Fruit fly (Drosophila melanogaster): Measurements from ENCODE around the gene CG32262.

CG32262 gene

DNA sequence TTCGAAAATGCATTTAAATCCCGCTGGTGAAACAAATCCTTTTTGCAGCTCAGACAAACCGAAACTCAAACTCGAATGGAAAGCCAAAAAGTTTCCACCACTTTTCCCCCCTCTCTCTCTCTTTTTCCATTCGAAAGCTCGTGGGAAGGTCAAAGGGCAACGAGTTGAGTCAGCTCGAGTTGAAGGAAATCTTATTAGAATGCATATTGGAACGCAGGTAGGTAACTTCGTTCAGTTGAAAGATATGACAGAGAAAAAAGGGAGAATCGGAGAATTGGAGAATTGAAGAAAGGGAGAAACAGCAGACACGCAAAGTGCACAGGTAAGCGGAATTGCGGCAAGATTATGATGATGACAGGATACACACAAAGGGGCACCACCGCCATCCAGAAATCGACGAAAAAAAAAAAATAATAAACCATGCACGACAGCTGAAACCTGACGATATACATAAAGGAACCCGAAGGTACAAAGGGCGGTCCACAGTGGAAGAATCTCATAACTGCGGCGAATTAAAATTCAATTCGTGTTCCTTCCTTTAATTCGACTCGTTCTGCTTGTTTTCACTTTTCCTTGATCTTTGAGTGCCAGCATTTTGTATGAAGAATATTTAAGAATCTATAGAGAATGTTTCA is 27.3 kb downstream of the CG32262 start:
- TF ChIP-seq CG14655 (GFP tag; optimal IDR thresholded peaks at IDR 0.05) = no peak
- no peak for TF ChIP-seq CG4496 (GFP tag; IDR thresholded peaks at IDR 0.05)
- TF ChIP-seq CG8159 (tag; optimal IDR thresholded peaks at IDR 0.05) = peak; percentile 19
- TF ChIP-seq CG15710 (tag; optimal IDR thresholded peaks at IDR 0.05) = no peak
- no peak for TF ChIP-seq CG17806 (tag; optimal IDR thresholded peaks at IDR 0.05)
- peak; percentile 34 for TF ChIP-seq EcR (GFP tag; optimal IDR thresholded peaks at IDR 0.05)
- TF ChIP-seq CG34367 (tag; optimal IDR thresholded peaks at IDR 0.05) = no peak
- no peak for TF ChIP-seq Ets98B (GFP tag; IDR thresholded peaks at IDR 0.05)
- TF ChIP-seq Pif1B (GFP tag; optimal IDR thresholded peaks at IDR 0.05) = no peak
- TF ChIP-seq gl (tag; optimal IDR thresholded peaks at IDR 0.05) = peak; percentile 19
- no peak for TF ChIP-seq CG10348 (GFP tag; IDR thresholded peaks at IDR 0.05)

DNA sequence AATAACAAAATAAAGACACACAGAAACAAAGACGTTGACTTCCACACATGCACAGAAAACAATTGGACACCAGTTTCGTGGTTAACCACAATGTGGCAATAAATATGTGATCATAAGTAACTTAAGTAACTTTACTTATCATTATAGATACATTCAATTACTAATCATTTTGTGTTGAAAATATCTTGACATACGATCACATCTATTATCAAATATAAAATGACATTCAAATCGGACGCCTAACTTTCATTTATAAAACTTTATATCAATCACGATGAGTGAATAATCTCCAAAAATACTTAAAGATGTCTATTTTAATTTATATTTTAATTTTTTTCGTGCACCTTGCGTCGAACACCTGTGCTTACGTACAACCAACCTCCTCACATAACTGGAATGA is 31.5 kb downstream of the CG32262 start:
- TF ChIP-seq fd96Ca (GFP tag; IDR thresholded peaks at IDR 0.05) (no peak), CG4496 (GFP tag; IDR thresholded peaks at IDR 0.05) (0 out of 3 replicates have a peak, but pooled peaks have one; percentile 29), Pif1B (GFP tag; optimal IDR thresholded peaks at IDR 0.05) (no peak), Pif1A (GFP tag; optimal IDR thresholded peaks at IDR 0.05) (no peak), CG9948 (tag; optimal IDR thresholded peaks at IDR 0.05) (no peak), gl (tag; optimal IDR thresholded peaks at IDR 0.05) (no peak), CG10348 (GFP tag; IDR thresholded peaks at IDR 0.05) (no peak), CG12605 (GFP tag; IDR thresholded peaks at IDR 0.05) (no peak), CG13204 (GFP tag; optimal IDR thresholded peaks at IDR 0.05) (no peak), CG8159 (tag; optimal IDR thresholded peaks at IDR 0.05) (peak; percentile 29), CG15710 (tag; optimal IDR thresholded peaks at IDR 0.05) (no peak), CG8301 (tag; optimal IDR thresholded peaks at IDR 0.05) (peak; percentile 13), CG17806 (tag; optimal IDR thresholded peaks at IDR 0.05) (peak; percentile 23), Ets98B (GFP tag; IDR thresholded peaks at IDR 0.05) (0 out of 2 replicates have a peak, but pooled peaks have one; percentile 12), rn (GFP tag; IDR thresholded peaks at IDR 0.05) (no peak), EcR (GFP tag; optimal IDR thresholded peaks at IDR 0.05) (no peak), Snoo (tag; optimal IDR thresholded peaks at IDR 0.05) (no peak), CG14655 (GFP tag; optimal IDR thresholded peaks at IDR 0.05) (peak; percentile 25)

DNA sequence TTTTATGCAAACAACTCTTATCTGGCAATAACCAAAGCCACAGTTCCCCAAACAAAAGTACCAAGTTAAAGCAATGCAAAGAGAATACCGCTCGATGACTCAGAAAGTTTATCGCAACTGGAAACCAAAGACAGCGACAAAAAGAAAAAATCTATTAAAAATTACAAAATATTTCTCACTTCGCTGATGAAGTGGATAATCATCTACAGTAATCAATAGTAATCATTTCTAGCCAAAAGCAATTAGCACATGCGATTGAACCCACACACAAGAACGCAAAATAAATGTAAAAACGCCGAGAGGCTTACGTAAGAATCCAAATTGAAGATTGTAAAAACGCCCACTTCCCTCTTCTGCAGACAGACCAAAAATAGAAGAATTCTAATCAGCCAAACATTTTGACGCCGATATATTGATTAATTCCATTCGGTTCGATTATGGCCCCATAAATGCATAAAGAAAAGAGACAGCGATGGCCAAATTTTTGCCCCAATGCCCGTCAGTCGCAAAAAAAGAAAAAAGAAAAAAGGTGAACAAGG is 33.4 kb downstream of the CG32262 start:
- no peak for TF ChIP-seq CG4496 (GFP tag; IDR thresholded peaks at IDR 0.05)
- no peak for TF ChIP-seq CG8159 (tag; optimal IDR thresholded peaks at IDR 0.05)
- no peak for TF ChIP-seq CG10348 (GFP tag; IDR thresholded peaks at IDR 0.05)
- TF ChIP-seq gl (tag; optimal IDR thresholded peaks at IDR 0.05) = no peak
- no peak for TF ChIP-seq EcR (GFP tag; optimal IDR thresholded peaks at IDR 0.05)
- TF ChIP-seq Pif1B (GFP tag; optimal IDR thresholded peaks at IDR 0.05) = no peak
- TF ChIP-seq CG15710 (tag; optimal IDR thresholded peaks at IDR 0.05) = no peak
- no peak for TF ChIP-seq CG13204 (GFP tag; optimal IDR thresholded peaks at IDR 0.05)
- no peak for TF ChIP-seq D1 (tag; optimal IDR thresholded peaks at IDR 0.05)
- TF ChIP-seq CG12605 (GFP tag; IDR thresholded peaks at IDR 0.05) = no peak
- no peak for TF ChIP-seq CG32121 (GFP tag; IDR thresholded peaks at IDR 0.05)
- TF ChIP-seq fd96Ca (GFP tag; IDR thresholded peaks at IDR 0.05) = no peak
- TF ChIP-seq CG8301 (tag; optimal IDR thresholded peaks at IDR 0.05) = no peak
- no peak for TF ChIP-seq Ets98B (GFP tag; IDR thresholded peaks at IDR 0.05)
- no peak for TF ChIP-seq CG9948 (tag; optimal IDR thresholded peaks at IDR 0.05)
- TF ChIP-seq CG14655 (GFP tag; optimal IDR thresholded peaks at IDR 0.05) = no peak

DNA sequence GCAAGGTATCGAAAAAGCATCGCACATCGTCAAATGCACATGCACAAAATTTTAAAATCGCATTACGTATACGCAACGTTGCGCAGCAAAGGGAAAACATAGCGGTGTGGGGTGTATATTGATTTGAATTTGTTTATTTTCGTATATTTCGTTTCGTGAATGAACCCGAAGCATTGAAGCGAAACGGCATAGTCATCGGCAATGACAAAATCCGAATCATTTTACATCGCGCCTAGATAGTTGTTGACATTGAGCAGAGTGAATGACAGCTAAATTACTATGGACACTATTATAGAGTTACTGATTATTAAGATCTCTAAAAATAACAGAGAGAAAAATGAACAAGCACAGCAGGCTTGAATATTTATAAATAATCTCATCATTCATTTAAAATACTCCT is 36.7 kb downstream of the CG32262 start:
- TF ChIP-seq fd96Ca (GFP tag; IDR thresholded peaks at IDR 0.05) (no peak), CG10348 (GFP tag; IDR thresholded peaks at IDR 0.05) (no peak), gl (tag; optimal IDR thresholded peaks at IDR 0.05) (no peak), D1 (tag; optimal IDR thresholded peaks at IDR 0.05) (no peak)

DNA sequence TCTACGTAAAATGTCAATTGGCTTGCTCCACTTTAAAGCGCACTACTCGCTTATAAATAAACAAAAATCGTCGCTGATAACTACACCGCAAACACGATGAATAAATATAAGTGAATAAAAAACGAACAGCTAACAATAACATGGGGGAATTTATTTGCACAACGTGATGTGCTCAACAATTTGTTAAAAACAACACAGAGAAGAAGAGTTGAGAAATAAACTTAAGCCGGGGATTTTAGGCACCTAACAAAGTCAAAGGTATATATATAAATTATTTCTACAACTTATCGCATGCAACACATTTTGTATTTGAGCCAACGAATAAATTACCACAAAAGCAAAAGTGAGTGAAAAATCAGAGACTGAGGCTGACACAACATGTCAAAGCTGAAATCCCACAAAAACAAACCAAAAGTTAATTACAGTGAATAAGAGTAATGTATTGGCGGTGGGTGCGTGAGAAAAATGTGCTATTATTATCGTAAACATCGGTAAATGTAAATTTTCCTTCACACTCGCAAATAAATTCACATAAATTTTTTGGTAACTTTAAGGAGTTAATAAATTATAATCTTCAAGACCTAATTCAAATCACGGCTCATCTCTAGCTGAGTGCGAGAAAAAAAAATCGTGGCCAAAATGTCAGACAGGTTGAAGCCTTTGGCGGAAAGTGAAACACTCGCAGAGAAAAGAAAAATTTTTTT is 37.6 kb downstream of the CG32262 start:
- TF ChIP-seq Ets98B (GFP tag; IDR thresholded peaks at IDR 0.05) (peak; percentile 57; the same call in 1 of the 2 replicates), gl (tag; optimal IDR thresholded peaks at IDR 0.05) (no peak), CG9948 (tag; optimal IDR thresholded peaks at IDR 0.05) (no peak), CG12605 (GFP tag; IDR thresholded peaks at IDR 0.05) (no peak), CG32121 (GFP tag; IDR thresholded peaks at IDR 0.05) (peak; percentile 78), rn (GFP tag; IDR thresholded peaks at IDR 0.05) (no peak), CG10348 (GFP tag; IDR thresholded peaks at IDR 0.05) (no peak), Snoo (tag; optimal IDR thresholded peaks at IDR 0.05) (no peak), Pif1A (GFP tag; optimal IDR thresholded peaks at IDR 0.05) (no peak), CG34367 (tag; optimal IDR thresholded peaks at IDR 0.05) (no peak), Pif1B (GFP tag; optimal IDR thresholded peaks at IDR 0.05) (no peak), CG4496 (GFP tag; IDR thresholded peaks at IDR 0.05) (peak; percentile 60; the same call in 1 of the 3 replicates), D1 (tag; optimal IDR thresholded peaks at IDR 0.05) (no peak)

dm6 chr3L:3771406-3771935 is 38.5 kb downstream of the CG32262 start:
- TF ChIP-seq EcR (GFP tag; optimal IDR thresholded peaks at IDR 0.05) (peak; percentile 48), D1 (tag; optimal IDR thresholded peaks at IDR 0.05) (peak; percentile 48), Ets98B (GFP tag; IDR thresholded peaks at IDR 0.05) (peak; percentile 80), Snoo (tag; optimal IDR thresholded peaks at IDR 0.05) (peak; percentile 76), rn (GFP tag; IDR thresholded peaks at IDR 0.05) (peak; percentile 70; the same call in 1 of the 2 replicates), fd96Ca (GFP tag; IDR thresholded peaks at IDR 0.05) (peak; percentile 77), CG9948 (tag; optimal IDR thresholded peaks at IDR 0.05) (peak; percentile 71), CG14655 (GFP tag; optimal IDR thresholded peaks at IDR 0.05) (peak; percentile 76), CG4496 (GFP tag; IDR thresholded peaks at IDR 0.05) (peak; percentile 81), CG8159 (tag; optimal IDR thresholded peaks at IDR 0.05) (peak; percentile 78), gl (tag; optimal IDR thresholded peaks at IDR 0.05) (peak; percentile 82), Pif1B (GFP tag; optimal IDR thresholded peaks at IDR 0.05) (peak; percentile 87), CG12605 (GFP tag; IDR thresholded peaks at IDR 0.05) (peak; percentile 85), CG32121 (GFP tag; IDR thresholded peaks at IDR 0.05) (peak; percentile 94), Pif1A (GFP tag; optimal IDR thresholded peaks at IDR 0.05) (peak; percentile 81), CG10348 (GFP tag; IDR thresholded peaks at IDR 0.05) (peak; percentile 32; the same call in 1 of the 2 replicates), CG13204 (GFP tag; optimal IDR thresholded peaks at IDR 0.05) (peak; percentile 55), CG17806 (tag; optimal IDR thresholded peaks at IDR 0.05) (peak; percentile 66), CG34367 (tag; optimal IDR thresholded peaks at IDR 0.05) (peak; percentile 41), CG15710 (tag; optimal IDR thresholded peaks at IDR 0.05) (peak; percentile 77), CG8301 (tag; optimal IDR thresholded peaks at IDR 0.05) (peak; percentile 76)
